Fruit fly (Drosophila melanogaster) whole organism, embryonic: ENCODE data around the gene Cpr66Cb.
A peak's percentile ranks its signal among the peaks of the same experiment; 100 is the strongest.

ENCODE experiments used
- CG11398 ChIP-seq: fragments of 200-800 bp; sonication (Bioruptor generic); optimal IDR thresholded peaks from 2 replicates; lab custom pipeline; 2016; ENCODE audit warnings: missing biosample characterization, missing genetic modification characterization
- CG13287 ChIP-seq: fragments of 200-800 bp; sonication (Bioruptor generic); IDR thresholded peaks from 2 replicates; pipeline ENCODE4 v1.3.6; 2022; ENCODE audit warnings: missing biosample characterization, missing genetic modification characterization; ENCODE audit not compliant: partially characterized antibody
- CG16815 ChIP-seq: fragments of 200-800 bp; sonication (Bioruptor generic); optimal IDR thresholded peaks from 3 replicates; lab custom pipeline; 2017; ENCODE audit warnings: missing biosample characterization, mild to moderate bottlenecking, missing genetic modification characterization
- CG17328 ChIP-seq: fragments of 200-800 bp; sonication (Bioruptor generic); IDR thresholded peaks from 2 replicates; pipeline ENCODE4 v1.3.6; 2022; ENCODE audit warnings: missing biosample characterization, missing genetic modification characterization
- CG3281 ChIP-seq: fragments of 200-800 bp; sonication (Bioruptor generic); optimal IDR thresholded peaks from 3 replicates; lab custom pipeline; 2017; ENCODE audit warnings: missing biosample characterization, mild to moderate bottlenecking, missing genetic modification characterization
- CG4360 ChIP-seq: fragments of 200-800 bp; sonication (Bioruptor generic); IDR thresholded peaks from 2 replicates; pipeline ENCODE4 v1.3.6; 2022; ENCODE audit warnings: missing biosample characterization, missing genetic modification characterization
- CG6254 ChIP-seq: fragments of 200-800 bp; sonication (Bioruptor generic); optimal IDR thresholded peaks from 3 replicates; lab custom pipeline; 2017; ENCODE audit warnings: mild to moderate bottlenecking, missing biosample characterization, missing genetic modification reagents, missing genetic modification characterization
- Dip3 ChIP-seq: fragments of 200-800 bp; sonication (Bioruptor generic); optimal IDR thresholded peaks from 3 replicates; lab custom pipeline; 2016; ENCODE audit warnings: missing biosample characterization, missing genetic modification characterization
- Sox100B ChIP-seq: fragments of 200-800 bp; sonication (Bioruptor generic); optimal IDR thresholded peaks from 3 replicates; lab custom pipeline; 2018; ENCODE audit warnings: missing biosample characterization, mild to moderate bottlenecking, missing genetic modification characterization
- Sry-δ ChIP-seq: fragments of 200-800 bp; sonication (Bioruptor generic); optimal IDR thresholded peaks from 2 replicates; lab custom pipeline; 2016; ENCODE audit warnings: missing biosample characterization, missing genetic modification characterization
- Usf ChIP-seq: fragments of 200-800 bp; sonication (Bioruptor generic); optimal IDR thresholded peaks from 2 replicates; lab custom pipeline; 2017; ENCODE audit warnings: missing genotype, missing biosample characterization, missing genetic modification characterization
- chinmo ChIP-seq: fragments of 200-800 bp; sonication (Bioruptor generic); IDR thresholded peaks from 4 replicates; pipeline ENCODE4 v1.3.6; 2022; ENCODE audit warnings: missing biosample characterization, missing genetic modification characterization; ENCODE audit not compliant: partially characterized antibody
- corto ChIP-seq: fragments of 200-800 bp; sonication (Bioruptor generic); optimal IDR thresholded peaks from 2 replicates; lab custom pipeline; 2016; ENCODE audit warnings: missing biosample characterization, mild to moderate bottlenecking, missing genetic modification characterization, moderate library complexity
- crp ChIP-seq, 2 experiments: fragments of 200-800 bp; sonication (Bioruptor generic); optimal IDR thresholded peaks; 2 replicates in 1 of 2; 3 replicates in 1 of 2; lab custom pipeline; 2017; ENCODE audit warnings: missing biosample characterization in 2 of 2, missing genetic modification characterization in 2 of 2, mild to moderate bottlenecking in 1 of 2, moderate library complexity in 1 of 2
- disco-r ChIP-seq: fragments of 200-800 bp; sonication (Bioruptor generic); optimal IDR thresholded peaks from 2 replicates; lab custom pipeline; 2016; ENCODE audit warnings: missing biosample characterization, missing genetic modification characterization
- fd96Cb ChIP-seq: fragments of 200-800 bp; sonication (Bioruptor generic); optimal IDR thresholded peaks from 2 replicates; lab custom pipeline; 2018; ENCODE audit warnings: missing biosample characterization, mild to moderate bottlenecking, missing genetic modification characterization, moderate library complexity
- stwl ChIP-seq: fragments of 200-800 bp; sonication (Bioruptor generic); optimal IDR thresholded peaks from 3 replicates; lab custom pipeline; 2018; ENCODE audit warnings: missing biosample characterization, mild to moderate bottlenecking, missing genetic modification characterization, moderate library complexity
- tio ChIP-seq: fragments of 200-800 bp; sonication (Bioruptor generic); optimal IDR thresholded peaks from 2 replicates; lab custom pipeline; 2017; ENCODE audit warnings: missing biosample characterization, missing genetic modification characterization, inconsistent platforms
- zen ChIP-seq: fragments of 200-800 bp; sonication (Bioruptor generic); optimal IDR thresholded peaks from 3 replicates; lab custom pipeline; 2018; ENCODE audit warnings: missing biosample characterization, mild to moderate bottlenecking, missing genetic modification characterization, moderate library complexity
- zf30C ChIP-seq: fragments of 200-800 bp; sonication (Bioruptor generic); optimal IDR thresholded peaks from 3 replicates; lab custom pipeline; 2018; ENCODE audit warnings: missing biosample characterization, mild to moderate bottlenecking, missing genetic modification characterization

Gene Cpr66Cb

dm6 chr3L:8385055-8385454 is 48.6 kb downstream of the Cpr66Cb start (continued):
- no peak for TF ChIP-seq chinmo (GFP tag; lab: Robert Waterston, UW)
- no peak for TF ChIP-seq Sry-δ (GFP tag; lab: Kevin White, UChicago)
- TF ChIP-seq CG11398 = no peak
- TF ChIP-seq stwl (tag; lab: Kevin White, UChicago) = peak; percentile 74
- no peak for TF ChIP-seq CG4360 (GFP tag; lab: Robert Waterston, UW)
- TF ChIP-seq CG13287 (GFP tag; lab: Robert Waterston, UW) = no peak
- no peak for TF ChIP-seq crp (GFP tag; optimal IDR thresholded peaks at IDR 0.05; lab: Kevin White, UChicago)
- no peak for TF ChIP-seq disco-r (GFP tag; lab: Kevin White, UChicago)
- no peak for TF ChIP-seq Usf (GFP tag; lab: Kevin White, UChicago)
- peak; percentile 10 for TF ChIP-seq tio (GFP tag; lab: Kevin White, UChicago)
- no peak for TF ChIP-seq corto (GFP tag; lab: Kevin White, UChicago)
- no peak for TF ChIP-seq CG16815 (GFP tag; lab: Kevin White, UChicago)
- no peak for TF ChIP-seq zen
- no peak for TF ChIP-seq Sox100B (GFP tag; lab: Kevin White, UChicago)
- no peak for TF ChIP-seq CG3281 (GFP tag; lab: Kevin White, UChicago)
- peak; percentile 29; the same call in 1 of the 2 replicates for TF ChIP-seq CG17328 (GFP tag; lab: Robert Waterston, UW)
- TF ChIP-seq zf30C (GFP tag; lab: Kevin White, UChicago) = no peak
- peak; percentile 25 for TF ChIP-seq fd96Cb (tag; lab: Kevin White, UChicago)
- TF ChIP-seq Dip3 = no peak
- TF ChIP-seq CG6254 (GFP tag; lab: Kevin White, UChicago) = peak; percentile 4
